Worm (Caenorhabditis elegans): ENCODE results near the gene F20D6.12.
A peak's percentile ranks its signal among the peaks of the same experiment; 100 is the strongest.

The F20D6.12 gene

DNA sequence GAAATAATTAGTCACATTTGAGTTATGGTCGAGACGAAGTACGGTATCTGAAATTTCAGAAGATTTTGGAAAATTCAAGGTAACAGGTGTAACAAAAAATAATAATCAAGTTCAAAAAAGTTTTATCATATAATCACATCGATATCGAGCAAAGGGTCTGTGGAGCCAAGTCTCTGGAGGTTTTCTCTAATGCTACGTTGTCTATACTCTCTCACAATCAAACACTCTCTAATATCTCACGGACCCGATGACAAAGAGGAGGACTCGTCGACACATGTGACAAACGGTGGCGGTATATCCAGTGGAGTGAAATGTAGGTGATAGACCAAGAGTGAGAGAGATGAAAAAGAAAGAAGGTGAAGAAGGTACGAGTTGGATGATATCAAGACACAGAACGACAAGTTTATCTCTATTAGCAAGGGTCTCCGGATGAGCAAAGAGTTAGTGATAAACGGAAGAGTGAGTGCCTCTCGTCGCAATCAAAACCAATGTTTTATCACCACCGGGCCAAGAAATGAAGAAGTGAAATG lies 6.0 kb upstream of the F20D6.12 start, which contains the start of gene F20D6.10:
Gene F20D6.10 (minus strand): TSS at position 51 of the 530 bp plus-strand sequence.
- no peak for TF ChIP-seq che-1 (tag; optimal IDR thresholded peaks at IDR 0.05)
- no peak for TF ChIP-seq C08G9.2 (tag; optimal IDR thresholded peaks at IDR 0.05)
- no peak for TF ChIP-seq ceh-45 (GFP tag; IDR thresholded peaks at IDR 0.05)
- no peak for TF ChIP-seq C38D4.7 (GFP tag; optimal IDR thresholded peaks at IDR 0.05)
- TF ChIP-seq mec-3 (tag; optimal IDR thresholded peaks at IDR 0.05; ENCODE audit: borderline replicate concordance) = no peak
- peak; percentile 82 for TF ChIP-seq unc-55 (GFP tag; optimal IDR thresholded peaks at IDR 0.05)
- TF ChIP-seq hlh-13 (GFP tag; optimal IDR thresholded peaks at IDR 0.05) = no peak
- no peak for TF ChIP-seq K09A11.1 (tag; optimal IDR thresholded peaks at IDR 0.05; ENCODE audit: insufficient read depth)
- TF ChIP-seq nfya-1 (tag; optimal IDR thresholded peaks at IDR 0.05) = peak; percentile 10
- TF ChIP-seq ceh-30 (tag; optimal IDR thresholded peaks at IDR 0.05) = no peak
- no peak for TF ChIP-seq fax-1 (tag; optimal IDR thresholded peaks at IDR 0.05)
- peak; percentile 71 for TF ChIP-seq ceh-18 (tag; optimal IDR thresholded peaks at IDR 0.05)
- TF ChIP-seq ceh-9 (tag; optimal IDR thresholded peaks at IDR 0.05) = no peak
- TF ChIP-seq hlh-30 (tag; optimal IDR thresholded peaks at IDR 0.05; ENCODE audit: insufficient read depth) = peak; percentile 85
- TF ChIP-seq ceh-14 (tag; optimal IDR thresholded peaks at IDR 0.05) = no peak
- no peak for TF ChIP-seq pha-4 (tag; optimal IDR thresholded peaks at IDR 0.05)
- TF ChIP-seq nhr-11 (tag; optimal IDR thresholded peaks at IDR 0.05) = no peak

DNA sequence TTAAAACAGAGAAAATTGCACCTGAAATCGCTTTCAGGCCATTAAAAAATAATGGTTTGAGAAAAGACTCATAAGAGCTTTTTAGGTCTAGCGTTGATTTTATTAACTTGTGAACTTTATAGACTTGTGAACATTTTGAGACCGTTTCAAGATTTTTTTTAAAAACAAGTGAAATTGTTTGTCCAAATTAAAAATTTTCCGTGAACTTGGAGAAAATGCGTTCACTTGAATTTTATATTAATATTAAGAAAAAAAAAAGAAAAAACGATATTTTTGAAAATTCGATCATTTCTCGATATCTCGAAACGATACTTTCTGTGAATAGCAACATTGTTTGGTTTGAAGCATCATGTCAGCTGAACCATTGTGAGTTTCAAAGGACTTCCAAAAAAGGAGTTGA lies 514 bp upstream of the F20D6.12 start, which contains the start of gene F20D6.1:
Gene F20D6.1 (plus strand): TSS at position 301 of the 400 bp plus-strand sequence.
- TF ChIP-seq K02D7.2 (tag; optimal IDR thresholded peaks at IDR 0.05) = no peak
- TF ChIP-seq ets-4 (tag; optimal IDR thresholded peaks at IDR 0.05) = no peak
- TF ChIP-seq npax-4 (tag; optimal IDR thresholded peaks at IDR 0.05) = no peak
- TF ChIP-seq unc-3 (GFP tag; conservative IDR thresholded peaks at IDR 0.05) = no peak
- no peak for TF ChIP-seq unc-3 (tag; optimal IDR thresholded peaks at IDR 0.05)
- TF ChIP-seq elt-4 (tag; optimal IDR thresholded peaks at IDR 0.05) = no peak
- no peak for TF ChIP-seq ceh-2 (tag; optimal IDR thresholded peaks at IDR 0.05)
- TF ChIP-seq K09A11.1 (tag; optimal IDR thresholded peaks at IDR 0.05; ENCODE audit: insufficient read depth) = no peak
- TF ChIP-seq ceh-6 (GFP tag; optimal IDR thresholded peaks at IDR 0.05) = no peak
- TF ChIP-seq unc-55 (GFP tag; optimal IDR thresholded peaks at IDR 0.05) = no peak
- no peak for TF ChIP-seq pax-1 (tag; optimal IDR thresholded peaks at IDR 0.05)
- TF ChIP-seq Y22D7AL.16 (tag; optimal IDR thresholded peaks at IDR 0.05) = no peak
- TF ChIP-seq hlh-15 (tag; optimal IDR thresholded peaks at IDR 0.05) = no peak

DNA sequence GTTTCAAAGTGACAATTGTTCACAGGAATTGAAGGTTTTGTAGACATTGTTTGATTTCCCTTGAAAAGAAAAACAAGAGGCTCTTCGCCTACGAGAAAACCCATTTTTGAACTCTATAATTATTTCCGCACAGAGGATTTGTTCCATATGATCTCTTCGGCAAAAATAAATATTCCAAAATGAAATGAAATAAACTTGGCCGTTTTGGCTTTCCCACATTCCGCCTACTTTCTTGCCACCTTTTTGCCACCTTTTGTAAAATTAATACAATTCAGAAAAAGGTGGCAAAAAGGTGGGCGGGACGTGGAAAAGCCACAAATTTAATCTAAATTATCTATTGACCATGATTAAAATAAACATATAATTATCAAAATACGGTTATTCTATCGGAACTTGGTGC lies 1.5 kb downstream of the F20D6.12 start, which contains the start of gene F20D6.15:
Gene F20D6.15 (minus strand): TSS at position 47 of the 400 bp plus-strand sequence.
- TF ChIP-seq ref-2 (tag; optimal IDR thresholded peaks at IDR 0.05) (no peak), ceh-45 (GFP tag; IDR thresholded peaks at IDR 0.05) (no peak), pros-1 (tag; optimal IDR thresholded peaks at IDR 0.05) (no peak), nhr-232 (tag; optimal IDR thresholded peaks at IDR 0.05) (no peak), eyg-1 (tag; optimal IDR thresholded peaks at IDR 0.05) (no peak), ttx-3 (tag; optimal IDR thresholded peaks at IDR 0.05) (no peak), C38D4.7 (GFP tag; optimal IDR thresholded peaks at IDR 0.05) (no peak), fkh-10 (GFP tag; optimal IDR thresholded peaks at IDR 0.05) (no peak), ceh-24 (tag; optimal IDR thresholded peaks at IDR 0.05) (no peak), ceh-48 (tag; optimal IDR thresholded peaks at IDR 0.05) (no peak), syd-9 (tag; optimal IDR thresholded peaks at IDR 0.05) (no peak), tbx-7 (tag; optimal IDR thresholded peaks at IDR 0.05) (no peak), ztf-16 (tag; optimal IDR thresholded peaks at IDR 0.05) (no peak), K09A11.1 (tag; optimal IDR thresholded peaks at IDR 0.05; ENCODE audit: insufficient read depth) (no peak), che-1 (tag; optimal IDR thresholded peaks at IDR 0.05) (no peak), mec-3 (tag; optimal IDR thresholded peaks at IDR 0.05; ENCODE audit: borderline replicate concordance) (no peak), ceh-30 (tag; optimal IDR thresholded peaks at IDR 0.05) (no peak)
